Worm (Caenorhabditis elegans): Measurements from ENCODE around the gene gst-40.

Gene gst-40

DNA sequence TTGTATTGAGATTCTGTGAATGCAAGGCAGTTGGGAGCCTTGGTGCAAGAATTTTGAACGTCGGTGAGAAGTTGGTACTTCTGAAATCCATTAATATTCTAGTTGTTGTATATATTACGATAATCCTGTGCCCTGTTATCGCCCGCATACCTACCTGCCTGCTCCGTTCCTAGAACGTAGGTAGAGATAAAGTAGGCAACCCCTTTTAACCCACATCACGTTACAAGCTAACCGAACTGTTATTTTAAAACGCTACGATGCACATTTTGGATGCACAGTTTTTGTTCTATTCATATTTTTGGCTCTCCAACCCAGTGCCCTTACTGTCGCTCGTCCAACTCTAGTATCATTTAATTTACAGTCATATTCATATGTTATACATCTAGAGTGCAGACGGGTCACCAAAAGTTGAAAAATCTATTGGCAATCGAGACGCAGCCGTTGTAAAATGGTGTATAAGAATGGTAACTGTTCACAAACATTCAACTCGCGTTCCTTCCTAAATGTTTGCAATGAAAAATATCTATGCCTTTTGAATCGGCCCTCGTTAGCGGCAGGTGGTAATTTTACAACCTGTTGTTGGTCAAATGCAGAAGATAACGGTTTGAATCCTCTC lies 5.8 kb upstream of the gst-40 start:
- no peak for TF ChIP-seq cnd-1 (tag; optimal IDR thresholded peaks at IDR 0.05)
- TF ChIP-seq elt-1 (tag; optimal IDR thresholded peaks at IDR 0.05; ENCODE audit: borderline replicate concordance, insufficient read depth), result no peak
- no peak for TF ChIP-seq flh-1 (GFP tag; optimal IDR thresholded peaks at IDR 0.05)
- TF ChIP-seq mab-5 (tag; optimal IDR thresholded peaks at IDR 0.05), result no peak
- no peak for TF ChIP-seq lin-13 (tag; optimal IDR thresholded peaks at IDR 0.05)
- no peak for TF ChIP-seq elt-3 (tag; optimal IDR thresholded peaks at IDR 0.05)
- no peak for TF ChIP-seq mls-2 (tag; optimal IDR thresholded peaks at IDR 0.05)
- TF ChIP-seq nhr-76 (tag; optimal IDR thresholded peaks at IDR 0.05), result no peak
- TF ChIP-seq unc-120 (tag; optimal IDR thresholded peaks at IDR 0.05; ENCODE audit: poor library complexity, severe bottlenecking), result no peak
- TF ChIP-seq nhr-2 (tag; optimal IDR thresholded peaks at IDR 0.05), result no peak
- no peak for TF ChIP-seq nhr-237 (tag; optimal IDR thresholded peaks at IDR 0.05)
- no peak for TF ChIP-seq sem-2 (GFP tag; optimal IDR thresholded peaks at IDR 0.05)
- TF ChIP-seq snpc-4 (tag; optimal IDR thresholded peaks at IDR 0.05), result no peak
- TF ChIP-seq ham-2 (GFP tag; optimal IDR thresholded peaks at IDR 0.05), result no peak
- TF ChIP-seq blmp-1 (tag; optimal IDR thresholded peaks at IDR 0.05), result no peak
- TF ChIP-seq bed-3 (GFP tag; optimal IDR thresholded peaks at IDR 0.05), result no peak
- no peak for TF ChIP-seq nhr-28 (tag; optimal IDR thresholded peaks at IDR 0.05)
- no peak for TF ChIP-seq lin-32 (GFP tag; optimal IDR thresholded peaks at IDR 0.05)

ce11 chrIV:756421-756820 lies 3.9 kb upstream of the gst-40 start, which contains the start of gene srt-23:
TSS of gene srt-23 (plus strand) at chrIV:756721.
- TF ChIP-seq cnd-1 (tag; optimal IDR thresholded peaks at IDR 0.05), result no peak
- no peak for TF ChIP-seq nhr-12 (tag; optimal IDR thresholded peaks at IDR 0.05)
- TF ChIP-seq unc-120 (tag; optimal IDR thresholded peaks at IDR 0.05; ENCODE audit: poor library complexity, severe bottlenecking), result no peak
- TF ChIP-seq flh-1 (GFP tag; optimal IDR thresholded peaks at IDR 0.05), result no peak

DNA sequence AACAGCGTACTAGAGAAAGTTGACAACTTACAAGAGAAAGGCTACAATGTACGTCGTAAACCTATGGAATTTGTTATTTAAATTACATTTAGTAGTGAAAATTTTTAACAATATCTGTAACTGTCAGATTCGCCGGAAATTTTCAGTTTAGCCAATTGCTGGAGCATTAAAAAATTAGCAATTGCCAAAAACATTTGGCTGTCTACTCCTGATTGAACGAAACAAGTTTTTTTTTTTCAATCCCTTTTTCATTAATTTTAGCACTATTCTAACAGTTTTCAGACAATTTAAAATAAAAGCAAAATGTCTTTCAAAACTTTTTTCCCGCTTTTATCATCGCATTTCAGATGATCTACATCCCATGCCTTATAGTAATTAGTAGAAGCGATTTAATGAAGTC lies 3.3 kb upstream of the gst-40 start:
- TF ChIP-seq cnd-1 (tag; optimal IDR thresholded peaks at IDR 0.05) (no peak), ztf-11 (tag; optimal IDR thresholded peaks at IDR 0.05) (no peak), unc-120 (tag; optimal IDR thresholded peaks at IDR 0.05; ENCODE audit: poor library complexity, severe bottlenecking) (no peak), nhr-12 (tag; optimal IDR thresholded peaks at IDR 0.05) (no peak), drap-1 (GFP tag; optimal IDR thresholded peaks at IDR 0.05) (no peak), flh-1 (GFP tag; optimal IDR thresholded peaks at IDR 0.05) (no peak), unc-62 (GFP tag; optimal IDR thresholded peaks at IDR 0.05) (no peak), mab-5 (tag; optimal IDR thresholded peaks at IDR 0.05) (no peak), mls-2 (tag; optimal IDR thresholded peaks at IDR 0.05) (no peak), bed-3 (GFP tag; optimal IDR thresholded peaks at IDR 0.05) (no peak), unc-39 (tag; optimal IDR thresholded peaks at IDR 0.05) (no peak), ham-2 (GFP tag; optimal IDR thresholded peaks at IDR 0.05) (no peak), nhr-237 (tag; optimal IDR thresholded peaks at IDR 0.05) (no peak), nhr-76 (tag; optimal IDR thresholded peaks at IDR 0.05) (no peak)

ce11 chrIV:757548-757947 lies 2.8 kb upstream of the gst-40 start:
- TF ChIP-seq elt-1 (tag; optimal IDR thresholded peaks at IDR 0.05; ENCODE audit: borderline replicate concordance, insufficient read depth) (no peak), nhr-76 (tag; optimal IDR thresholded peaks at IDR 0.05) (no peak), snpc-4 (tag; optimal IDR thresholded peaks at IDR 0.05) (no peak), hlh-1 (tag; optimal IDR thresholded peaks at IDR 0.05) (no peak), lsy-2 (tag; optimal IDR thresholded peaks at IDR 0.05) (no peak), sem-2 (GFP tag; optimal IDR thresholded peaks at IDR 0.05) (no peak), mab-5 (tag; optimal IDR thresholded peaks at IDR 0.05) (no peak), pha-4 (tag; optimal IDR thresholded peaks at IDR 0.05) (no peak), zip-8 (tag; optimal IDR thresholded peaks at IDR 0.05) (no peak), unc-120 (tag; optimal IDR thresholded peaks at IDR 0.05; ENCODE audit: poor library complexity, severe bottlenecking) (no peak), ceh-39 (tag; optimal IDR thresholded peaks at IDR 0.05) (no peak), flh-1 (GFP tag; optimal IDR thresholded peaks at IDR 0.05) (no peak), ham-2 (GFP tag; optimal IDR thresholded peaks at IDR 0.05) (no peak), lin-13 (tag; optimal IDR thresholded peaks at IDR 0.05) (no peak), sptf-1 (tag; optimal IDR thresholded peaks at IDR 0.05) (no peak), ces-1 (GFP tag; optimal IDR thresholded peaks at IDR 0.05) (no peak)

DNA sequence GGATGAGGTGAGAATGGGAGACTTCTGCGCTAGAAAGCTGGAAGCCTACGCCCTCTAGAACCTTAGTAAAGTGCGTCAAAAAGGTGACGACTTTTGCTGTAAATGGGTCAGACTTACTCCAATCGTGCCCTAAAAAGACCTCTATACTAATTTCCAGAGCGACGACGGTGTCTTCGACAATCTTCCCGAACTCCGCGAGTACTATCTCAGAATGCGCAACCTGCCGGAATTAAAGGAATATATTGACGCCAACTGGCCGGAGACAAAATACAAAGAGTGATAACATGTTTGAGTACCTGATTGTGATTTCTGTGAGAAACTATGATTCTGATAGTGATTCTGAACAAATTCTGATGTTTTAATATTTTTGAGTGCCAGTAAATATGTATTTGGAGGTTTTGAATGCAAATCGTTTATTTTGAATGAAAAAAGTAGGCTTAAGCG lies 1.7 kb downstream of the gst-40 start:
- TF ChIP-seq unc-120 (tag; optimal IDR thresholded peaks at IDR 0.05; ENCODE audit: poor library complexity, severe bottlenecking) (no peak), sptf-1 (tag; optimal IDR thresholded peaks at IDR 0.05) (no peak)

All from whole organism, mixed stage, embryonic.